Fruit fly (Drosophila melanogaster): ENCODE measurements around the gene CG1271.
A peak's percentile ranks its signal among the peaks of the same experiment; 100 is the strongest.

CG1271 gene

dm6 chr3L:3096073-3096725, 43.9 kb downstream of the CG1271 start (continued):
- TF ChIP-seq wor (GFP tag; IDR thresholded peaks at IDR 0.05): no peak
- TF ChIP-seq ci (GFP tag; IDR thresholded peaks at IDR 0.05): peak; percentile 45; the same call in 1 of the 3 replicates
- peak; percentile 53 for TF ChIP-seq CG2678 (tag; optimal IDR thresholded peaks at IDR 0.05)
- TF ChIP-seq zf30C (GFP tag; optimal IDR thresholded peaks at IDR 0.05): no peak
- TF ChIP-seq CG12942 (GFP tag; optimal IDR thresholded peaks at IDR 0.05): no peak
- no peak for TF ChIP-seq CG9215 (GFP tag; IDR thresholded peaks at IDR 0.05)
- TF ChIP-seq amos (GFP tag; IDR thresholded peaks at IDR 0.05; ENCODE audit: partially characterized antibody): peak; percentile 81
- peak; percentile 24; the same call in 1 of the 2 replicates for TF ChIP-seq vvl (GFP tag; IDR thresholded peaks at IDR 0.05)
- TF ChIP-seq hkb (optimal IDR thresholded peaks at IDR 0.05): no peak
- peak; percentile 62; the same call in 1 of the 2 replicates for TF ChIP-seq hkb (GFP tag; IDR thresholded peaks at IDR 0.05)
- TF ChIP-seq CG17359 (tag; optimal IDR thresholded peaks at IDR 0.05): peak; percentile 2
- TF ChIP-seq CG33557 (GFP tag; optimal IDR thresholded peaks at IDR 0.05): no peak
- TF ChIP-seq Spps (tag; optimal IDR thresholded peaks at IDR 0.05): no peak
- no peak for TF ChIP-seq CG12299 (tag; optimal IDR thresholded peaks at IDR 0.05)
- TF ChIP-seq Lim3 (GFP tag; IDR thresholded peaks at IDR 0.05): no peak
- no peak for TF ChIP-seq CG11560 (tag; IDR thresholded peaks at IDR 0.05)
- TF ChIP-seq CG10321 (GFP tag; IDR thresholded peaks at IDR 0.05): no peak
- no peak for TF ChIP-seq CG12744 (GFP tag; optimal IDR thresholded peaks at IDR 0.05)
- TF ChIP-seq CG10654 (GFP tag; optimal IDR thresholded peaks at IDR 0.05): no peak
- no peak for TF ChIP-seq usp (GFP tag; optimal IDR thresholded peaks at IDR 0.05)
- no peak for TF ChIP-seq peb (GFP tag; IDR thresholded peaks at IDR 0.05)
- peak; percentile 20 for TF ChIP-seq PHDP (tag; optimal IDR thresholded peaks at IDR 0.05)
- TF ChIP-seq CG4424 (GFP tag; optimal IDR thresholded peaks at IDR 0.05): no peak
- TF ChIP-seq sd (tag; optimal IDR thresholded peaks at IDR 0.05): no peak
- TF ChIP-seq CG14014 (GFP tag; IDR thresholded peaks at IDR 0.05): no peak
- no peak for TF ChIP-seq Mad (GFP tag; optimal IDR thresholded peaks at IDR 0.05)
- TF ChIP-seq CG12659 (GFP tag; optimal IDR thresholded peaks at IDR 0.05): peak; percentile 17
- no peak for TF ChIP-seq CG10267 (tag; optimal IDR thresholded peaks at IDR 0.05)
- peak; percentile 99 for TF ChIP-seq CG5180 (GFP tag; optimal IDR thresholded peaks at IDR 0.05)
- TF ChIP-seq NFAT (GFP tag; IDR thresholded peaks at IDR 0.05): peak; percentile 40; the same call in 1 of the 2 replicates
- TF ChIP-seq CG33213 (GFP tag; optimal IDR thresholded peaks at IDR 0.05): no peak
- TF ChIP-seq Xbp1 (GFP tag; optimal IDR thresholded peaks at IDR 0.05): no peak
- no peak for TF ChIP-seq Lpt (GFP tag; optimal IDR thresholded peaks at IDR 0.05)
- TF ChIP-seq Atf-2 (GFP tag; optimal IDR thresholded peaks at IDR 0.05): no peak
- no peak for TF ChIP-seq toy (GFP tag; IDR thresholded peaks at IDR 0.05)
- peak; percentile 60; the same call in 1 of the 3 replicates for TF ChIP-seq zen2 (GFP tag; IDR thresholded peaks at IDR 0.05; ENCODE audit: partially characterized antibody)
- TF ChIP-seq cas (GFP tag; IDR thresholded peaks at IDR 0.05): 0 out of 2 replicates have a peak, but pooled peaks have one; percentile 6
- no peak for TF ChIP-seq CG8924 (tag; optimal IDR thresholded peaks at IDR 0.05)
- no peak for TF ChIP-seq CG14441 (GFP tag; IDR thresholded peaks at IDR 0.05)
- TF ChIP-seq chn (GFP tag; optimal IDR thresholded peaks at IDR 0.05): no peak
- TF ChIP-seq zfh1 (GFP tag; IDR thresholded peaks at IDR 0.05): no peak
- no peak; the same call in 2 of the 3 replicates for TF ChIP-seq so (GFP tag; IDR thresholded peaks at IDR 0.05)
- TF ChIP-seq CG15601 (tag; optimal IDR thresholded peaks at IDR 0.05): no peak
- no peak for TF ChIP-seq exex (tag; optimal IDR thresholded peaks at IDR 0.05)
- peak; percentile 38; the same call in 1 of the 2 replicates for TF ChIP-seq CG2129 (GFP tag; IDR thresholded peaks at IDR 0.05; ENCODE audit: partially characterized antibody)
- peak; percentile 38 for TF ChIP-seq CG18262 (tag; optimal IDR thresholded peaks at IDR 0.05)
- TF ChIP-seq CG18011 (GFP tag; optimal IDR thresholded peaks at IDR 0.05): no peak
- TF ChIP-seq croc (GFP tag; conservative IDR thresholded peaks at IDR 0.05): no peak
- no peak for TF ChIP-seq ranshi (GFP tag; IDR thresholded peaks at IDR 0.05)
- no peak for TF ChIP-seq fd64A (GFP tag; optimal IDR thresholded peaks at IDR 0.05)
- peak; percentile 27 for TF ChIP-seq CG3281 (GFP tag; optimal IDR thresholded peaks at IDR 0.05)
